Worm (Caenorhabditis elegans) whole organism, L1 larva: Measurements from ENCODE around the gene C16A11.3.

Experiments used
- efl-1 ChIP-seq, 4 experiments: fragments of 150-350 bp; optimal IDR thresholded peaks in 3 of 4; peaks in 1 of 4; 1 replicate in 1 of 4; 2 replicates in 3 of 4; lab custom pipeline; 2014; ENCODE audit warnings: missing biosample characterization in 2 of 4, missing genetic modification characterization in 2 of 4, missing genetic modification reagents in 2 of 4
- jun-1 ChIP-seq: fragments of 150-350 bp; optimal IDR thresholded peaks from 2 replicates; lab custom pipeline; 2014; ENCODE audit warnings: missing biosample characterization, missing genetic modification reagents, missing genetic modification characterization
- snpc-4 ChIP-seq: fragments of 150-350 bp; optimal IDR thresholded peaks from 2 replicates; lab custom pipeline; 2014; ENCODE audit warnings: missing biosample characterization, missing genetic modification characterization

ce11 chrII:4182364-4182763 is 47.0 kb upstream of the C16A11.3 start, which contains the start of gene R03H10.11:
- TF ChIP-seq jun-1 (tag; lab: Kevin White, UChicago) (no peak), snpc-4 (tag; lab: Kevin White, UChicago) (no peak), efl-1 (optimal IDR thresholded peaks at IDR 0.05; lab: Kevin White, UChicago) (no peak), efl-1 (GFP tag; optimal IDR thresholded peaks at IDR 0.05 in 1 of 2; lab: Kevin White, UChicago) (no peak)
